Fruit fly (Drosophila melanogaster): ENCODE data around the gene CG9121.

Gene CG9121

dm6 chr2L:5000287-5000871, 50.5 kb downstream of the CG9121 start (continued):
- TF ChIP-seq H15 (GFP tag; IDR thresholded peaks at IDR 0.05) (0 out of 3 replicates have a peak, but pooled peaks have one; percentile 45), sc (optimal IDR thresholded peaks at IDR 0.05) (no peak), sc (GFP tag; optimal IDR thresholded peaks at IDR 0.05) (peak; percentile 67), CG17829 (tag; optimal IDR thresholded peaks at IDR 0.05) (peak; percentile 92), Med (GFP tag) (peak; percentile 95), CG12219 (GFP tag; optimal IDR thresholded peaks at IDR 0.05) (peak; percentile 64), Atf6 (GFP tag; IDR thresholded peaks at IDR 0.05) (peak; percentile 77), Meics (GFP tag; optimal IDR thresholded peaks at IDR 0.05) (peak; percentile 82), CG2678 (tag; optimal IDR thresholded peaks at IDR 0.05) (peak; percentile 90), CG8281 (tag; optimal IDR thresholded peaks at IDR 0.05) (peak; percentile 57), tgo (GFP tag; IDR thresholded peaks at IDR 0.05) (peak; percentile 75), CG9437 (GFP tag; optimal IDR thresholded peaks at IDR 0.05) (peak; percentile 81), schlank (tag; optimal IDR thresholded peaks at IDR 0.05) (peak; percentile 46), cad (GFP tag; optimal IDR thresholded peaks at IDR 0.05) (no peak), CG9932 (GFP tag; IDR thresholded peaks at IDR 0.05) (peak; percentile 78), hbn (GFP tag; IDR thresholded peaks at IDR 0.05; ENCODE audit: partially characterized antibody) (no peak), ewg (GFP tag; optimal IDR thresholded peaks at IDR 0.05) (peak; percentile 54), sd (tag; optimal IDR thresholded peaks at IDR 0.05) (peak; percentile 53), CG10321 (GFP tag; IDR thresholded peaks at IDR 0.05) (no peak), CG31224 (GFP tag; IDR thresholded peaks at IDR 0.05) (peak; percentile 70), tll (GFP tag; optimal IDR thresholded peaks at IDR 0.05) (peak in 1 of 2 experiments; percentile 73), trem (tag; optimal IDR thresholded peaks at IDR 0.05) (peak; percentile 79), CG18476 (GFP tag; optimal IDR thresholded peaks at IDR 0.05) (peak; percentile 78), CG13775 (GFP tag; optimal IDR thresholded peaks at IDR 0.05) (peak; percentile 80), ash1 (GFP tag; optimal IDR thresholded peaks at IDR 0.05) (no peak), Xbp1 (GFP tag; optimal IDR thresholded peaks at IDR 0.05) (peak; percentile 79), CG11456 (GFP tag; IDR thresholded peaks at IDR 0.05) (0 out of 3 replicates have a peak, but pooled peaks have one; percentile 64), aop (GFP tag; IDR thresholded peaks at IDR 0.05) (no peak; the same call in 1 of the 2 replicates), Asciz (GFP tag; optimal IDR thresholded peaks at IDR 0.05) (peak; percentile 59), dpn (GFP tag; optimal IDR thresholded peaks at IDR 0.05) (peak; percentile 58 to 64), Six4 (GFP tag; optimal IDR thresholded peaks at IDR 0.05) (peak; percentile 71), dysf (GFP tag; IDR thresholded peaks at IDR 0.05) (peak; percentile 86), vfl (GFP tag; optimal IDR thresholded peaks at IDR 0.05) (peak; percentile 87), CG4404 (GFP tag; IDR thresholded peaks at IDR 0.05) (peak; percentile 81), pros (GFP tag; optimal IDR thresholded peaks at IDR 0.05) (peak; percentile 76), Spps (tag; optimal IDR thresholded peaks at IDR 0.05) (peak; percentile 55), CG13287 (GFP tag; IDR thresholded peaks at IDR 0.05; ENCODE audit: partially characterized antibody) (no peak), nerfin-2 (GFP tag; IDR thresholded peaks at IDR 0.05; ENCODE audit: partially characterized antibody) (no peak), Pdp1 (GFP tag; optimal IDR thresholded peaks at IDR 0.05) (peak; percentile 56 to 85), lola (GFP tag; optimal IDR thresholded peaks at IDR 0.05) (peak in 1 of 3 experiments; percentile 94), gro (GFP tag; optimal IDR thresholded peaks at IDR 0.05) (peak; percentile 17), grau (tag; optimal IDR thresholded peaks at IDR 0.05) (peak; percentile 68), slp2 (GFP tag; optimal IDR thresholded peaks at IDR 0.05) (peak; percentile 62), eyg (GFP tag; optimal IDR thresholded peaks at IDR 0.05) (no peak), CG7372 (GFP tag; IDR thresholded peaks at IDR 0.05) (peak; percentile 79), cwo (GFP tag; optimal IDR thresholded peaks at IDR 0.05) (peak; percentile 74), emc (GFP tag; optimal IDR thresholded peaks at IDR 0.05) (peak; percentile 38), CG34422 (GFP tag; IDR thresholded peaks at IDR 0.05) (peak; percentile 75; the same call in 2 of the 3 replicates), CG6272 (GFP tag; IDR thresholded peaks at IDR 0.05) (0 out of 2 replicates have a peak, but pooled peaks have one; percentile 25)

Data from whole organism, embryonic.